Fruit fly (Drosophila melanogaster) whole organism, prepupa: ENCODE measurements around the gene Ser.

Experiments used
- Blimp-1 ChIP-seq: fragments of 200-800 bp; sonication (Bioruptor generic); optimal IDR thresholded peaks from 3 replicates; lab custom pipeline; 2017; ENCODE audit warnings: missing biosample characterization, missing genetic modification characterization, mild to moderate bottlenecking, moderate library complexity, missing genetic modification reagents
- CG10631 ChIP-seq: fragments of 200-800 bp; sonication (Bioruptor generic); optimal IDR thresholded peaks from 2 replicates; lab custom pipeline; 2016; ENCODE audit warnings: missing biosample characterization, missing genetic modification characterization
- CG11294 ChIP-seq: fragments of 200-800 bp; sonication (Bioruptor generic); IDR thresholded peaks from 2 replicates; pipeline ENCODE4 v1.3.6; 2022; ENCODE audit warnings: missing biosample characterization, missing genetic modification characterization
- CG11762 ChIP-seq: fragments of 200-800 bp; sonication (Bioruptor generic); optimal IDR thresholded peaks from 3 replicates; lab custom pipeline; 2016; ENCODE audit warnings: missing biosample characterization, missing genetic modification characterization; ENCODE audit not compliant: insufficient read depth
- CG11902 ChIP-seq: fragments of 200-800 bp; sonication (Bioruptor generic); optimal IDR thresholded peaks from 3 replicates; lab custom pipeline; 2016; ENCODE audit warnings: missing biosample characterization, missing genetic modification characterization
- CG15336 ChIP-seq: fragments of 200-800 bp; sonication (Bioruptor generic); IDR thresholded peaks from 2 replicates; pipeline ENCODE4 v1.3.6; 2022; ENCODE audit warnings: missing biosample characterization, missing genetic modification characterization
- CG1621 ChIP-seq: fragments of 200-800 bp; sonication (Bioruptor generic); optimal IDR thresholded peaks from 3 replicates; lab custom pipeline; 2018; ENCODE audit warnings: missing biosample characterization, mild to moderate bottlenecking, missing genetic modification characterization
- CG16779 ChIP-seq: fragments of 200-800 bp; sonication (Bioruptor generic); optimal IDR thresholded peaks from 3 replicates; lab custom pipeline; 2017; ENCODE audit warnings: missing biosample characterization, mild to moderate bottlenecking, missing genetic modification characterization
- CG3032 ChIP-seq: fragments of 200-800 bp; optimal IDR thresholded peaks from 2 replicates; lab custom pipeline; 2019; ENCODE audit warnings: missing biosample characterization, mild to moderate bottlenecking, missing genetic modification characterization, moderate library complexity
- CG31627 ChIP-seq: fragments of 200-800 bp; sonication (Bioruptor generic); optimal IDR thresholded peaks from 3 replicates; lab custom pipeline; 2016; ENCODE audit warnings: missing biosample characterization, missing genetic modification characterization
- CG32006 ChIP-seq: fragments of 200-800 bp; sonication (Bioruptor generic); optimal IDR thresholded peaks from 3 replicates; lab custom pipeline; 2017; ENCODE audit warnings: missing biosample characterization, mild to moderate bottlenecking, missing genetic modification characterization
- CG34406 ChIP-seq: fragments of 200-800 bp; sonication (Bioruptor generic); optimal IDR thresholded peaks from 3 replicates; lab custom pipeline; 2016; ENCODE audit warnings: missing biosample characterization, missing genetic modification characterization
- CG6163 ChIP-seq: fragments of 200-800 bp; sonication (Bioruptor generic); IDR thresholded peaks from 3 replicates; pipeline ENCODE4 v1.3.6; 2022; ENCODE audit warnings: missing biosample characterization, missing genetic modification characterization
- CG6276 ChIP-seq: fragments of 200-800 bp; sonication (Bioruptor generic); optimal IDR thresholded peaks from 2 replicates; lab custom pipeline; 2017; ENCODE audit warnings: missing biosample characterization, mild to moderate bottlenecking, missing genetic modification characterization
- CG6792 ChIP-seq: fragments of 200-800 bp; sonication (Bioruptor generic); optimal IDR thresholded peaks from 3 replicates; lab custom pipeline; 2016; ENCODE audit warnings: missing biosample characterization, missing genetic modification characterization
- CG6808 ChIP-seq: fragments of 200-800 bp; sonication (Bioruptor generic); optimal IDR thresholded peaks from 3 replicates; lab custom pipeline; 2017; ENCODE audit warnings: missing biosample characterization, missing genetic modification characterization, mild to moderate bottlenecking, moderate library complexity, missing genetic modification reagents
- CG6854 ChIP-seq: fragments of 200-800 bp; sonication (Bioruptor generic); optimal IDR thresholded peaks from 2 replicates; lab custom pipeline; 2017; ENCODE audit warnings: missing biosample characterization, mild to moderate bottlenecking, missing genetic modification characterization
- CG7368 ChIP-seq: fragments of 200-800 bp; sonication (Bioruptor generic); optimal IDR thresholded peaks from 3 replicates; lab custom pipeline; 2016; ENCODE audit warnings: missing biosample characterization, missing genetic modification characterization
- CG8319 ChIP-seq: fragments of 200-800 bp; sonication (Bioruptor generic); optimal IDR thresholded peaks from 3 replicates; lab custom pipeline; 2016; ENCODE audit warnings: missing biosample characterization, missing genetic modification characterization
- CG8632 ChIP-seq: fragments of 200-800 bp; sonication (Bioruptor generic); optimal IDR thresholded peaks from 3 replicates; lab custom pipeline; 2016; ENCODE audit warnings: missing biosample characterization, missing genetic modification characterization
- Eip75B ChIP-seq: fragments of 200-800 bp; sonication (Bioruptor generic); optimal IDR thresholded peaks from 3 replicates; lab custom pipeline; 2016; ENCODE audit warnings: missing biosample characterization, missing genetic modification characterization
- Eip78C ChIP-seq: fragments of 200-800 bp; sonication (Bioruptor generic); peaks from one replicate; lab custom pipeline; 2016; ENCODE audit warnings: missing biosample characterization, missing genetic modification characterization
- Ets21C ChIP-seq: fragments of 200-800 bp; sonication (Bioruptor generic); optimal IDR thresholded peaks from 3 replicates; lab custom pipeline; 2016; ENCODE audit warnings: missing biosample characterization, missing genetic modification characterization
- Ets96B ChIP-seq: fragments of 200-800 bp; optimal IDR thresholded peaks from 2 replicates; lab custom pipeline; 2019; ENCODE audit warnings: missing biosample characterization, mild to moderate bottlenecking, missing genetic modification characterization, moderate library complexity
- Gug ChIP-seq: fragments of 200-800 bp; sonication (Bioruptor generic); IDR thresholded peaks from 2 replicates; pipeline ENCODE4 v1.3.6; 2022; ENCODE audit warnings: missing biosample characterization, missing genetic modification characterization
- Hr38 ChIP-seq: sonication (Bioruptor generic); optimal IDR thresholded peaks from 2 replicates; lab custom pipeline; 2016; ENCODE audit warnings: missing biosample characterization, missing genetic modification characterization
- Hr4 ChIP-seq: fragments of 200-800 bp; sonication (Bioruptor generic); optimal IDR thresholded peaks from 3 replicates; lab custom pipeline; 2016; ENCODE audit warnings: missing biosample characterization, missing genetic modification characterization
- Met ChIP-seq: fragments of 200-800 bp; sonication (Bioruptor generic); optimal IDR thresholded peaks from 3 replicates; lab custom pipeline; 2016; ENCODE audit warnings: missing biosample characterization, missing genetic modification characterization
- OdsH ChIP-seq: fragments of 200-800 bp; sonication (Bioruptor generic); optimal IDR thresholded peaks from 3 replicates; lab custom pipeline; 2016; ENCODE audit warnings: missing biosample characterization, missing genetic modification characterization
- Smox ChIP-seq: fragments of 200-800 bp; sonication (Bioruptor generic); optimal IDR thresholded peaks from 3 replicates; lab custom pipeline; 2016; ENCODE audit warnings: missing biosample characterization, missing genetic modification characterization
- Sox14 ChIP-seq: fragments of 200-800 bp; sonication (Bioruptor generic); optimal IDR thresholded peaks from 3 replicates; lab custom pipeline; 2016; ENCODE audit warnings: missing biosample characterization, missing genetic modification characterization
- Sox15 ChIP-seq: fragments of 200-800 bp; sonication (Bioruptor generic); optimal IDR thresholded peaks from 3 replicates; lab custom pipeline; 2016; ENCODE audit warnings: missing biosample characterization, missing genetic modification characterization
- acj6 ChIP-seq: fragments of 200-800 bp; sonication (Bioruptor generic); optimal IDR thresholded peaks from 3 replicates; lab custom pipeline; 2016; ENCODE audit warnings: missing biosample characterization, missing genetic modification characterization
- cyc ChIP-seq: fragments of 200-800 bp; sonication (Bioruptor generic); optimal IDR thresholded peaks from 3 replicates; lab custom pipeline; 2016; ENCODE audit warnings: missing biosample characterization, missing genetic modification characterization
- dac ChIP-seq: fragments of 200-800 bp; sonication (Bioruptor generic); optimal IDR thresholded peaks from 2 replicates; lab custom pipeline; 2017; ENCODE audit warnings: missing biosample characterization, mild to moderate bottlenecking, missing genetic modification characterization
- dsx ChIP-seq: fragments of 200-800 bp; optimal IDR thresholded peaks from 3 replicates; lab custom pipeline; 2019; ENCODE audit warnings: missing biosample characterization, mild to moderate bottlenecking, missing genetic modification characterization, moderate library complexity; ENCODE audit not compliant: poor library complexity, severe bottlenecking
- esn ChIP-seq: fragments of 200-800 bp; sonication (Bioruptor generic); optimal IDR thresholded peaks from 2 replicates; lab custom pipeline; 2016; ENCODE audit warnings: missing biosample characterization, mild to moderate bottlenecking, missing genetic modification characterization, moderate library complexity
- fd85E ChIP-seq: fragments of 200-800 bp; sonication (Bioruptor generic); optimal IDR thresholded peaks from 3 replicates; lab custom pipeline; 2016; ENCODE audit warnings: missing biosample characterization, missing genetic modification characterization
- lz ChIP-seq: fragments of 200-800 bp; sonication (Bioruptor generic); optimal IDR thresholded peaks from 3 replicates; lab custom pipeline; 2016; ENCODE audit warnings: missing biosample characterization, missing genetic modification characterization
- net ChIP-seq: fragments of 200-800 bp; sonication (Bioruptor generic); optimal IDR thresholded peaks from 3 replicates; lab custom pipeline; 2016; ENCODE audit warnings: missing biosample characterization, missing genetic modification characterization
- salr ChIP-seq, 2 experiments: fragments of 200-800 bp; sonication (Bioruptor generic); optimal IDR thresholded peaks; 3 replicates each; lab custom pipeline; 2016 to 2018; ENCODE audit warnings: missing biosample characterization in 2 of 2, missing genetic modification characterization in 2 of 2, mild to moderate bottlenecking in 1 of 2
- spab ChIP-seq: fragments of 200-800 bp; sonication (Bioruptor generic); optimal IDR thresholded peaks from 2 replicates; lab custom pipeline; 2017; ENCODE audit warnings: missing biosample characterization, mild to moderate bottlenecking, missing genetic modification characterization, missing genetic modification reagents
- ss ChIP-seq, 2 experiments: fragments of 200-800 bp; sonication (Bioruptor generic); optimal IDR thresholded peaks; 2 replicates in 1 of 2; 3 replicates in 1 of 2; lab custom pipeline; 2017 to 2018; ENCODE audit warnings: mild to moderate bottlenecking in 2 of 2, missing biosample characterization in 2 of 2, missing genetic modification characterization in 2 of 2, moderate library complexity in 1 of 2
- svp ChIP-seq: fragments of 200-800 bp; sonication (Bioruptor generic); peaks from one replicate; lab custom pipeline; 2016; ENCODE audit warnings: missing biosample characterization, missing genetic modification characterization
- topi ChIP-seq: fragments of 200-800 bp; sonication (Bioruptor generic); optimal IDR thresholded peaks from 3 replicates; lab custom pipeline; 2016; ENCODE audit warnings: missing biosample characterization, missing genetic modification characterization
- vri ChIP-seq: fragments of 200-800 bp; sonication (Bioruptor generic); optimal IDR thresholded peaks from 3 replicates; lab custom pipeline; 2016; ENCODE audit warnings: missing biosample characterization, mild to moderate bottlenecking, missing genetic modification characterization

Gene Ser

dm6 chr3R:27224727-27225126 lies 30.7 kb upstream of the Ser start (continued):
- TF ChIP-seq lz (peak; percentile 59), CG6854 (GFP tag; lab: Kevin White, UChicago) (no peak), CG11762 (GFP tag; lab: Kevin White, UChicago) (peak; percentile 29), net (GFP tag; lab: Kevin White, UChicago) (peak; percentile 59), CG11902 (GFP tag; lab: Kevin White, UChicago) (peak; percentile 66), CG10631 (GFP tag; lab: Kevin White, UChicago) (peak; percentile 65), CG6163 (GFP tag; lab: Robert Waterston, UW) (peak; percentile 87), Eip75B (peak; percentile 70), CG31627 (GFP tag; lab: Kevin White, UChicago) (peak; percentile 61), CG8319 (GFP tag; lab: Kevin White, UChicago) (peak; percentile 58), acj6 (peak; percentile 66), ss (GFP tag; optimal IDR thresholded peaks at IDR 0.05; lab: Kevin White, UChicago) (peak; percentile 37 to 69), Gug (GFP tag; lab: Robert Waterston, UW) (0 out of 2 replicates have a peak, but pooled peaks have one; percentile 36), salr (GFP tag; optimal IDR thresholded peaks at IDR 0.05; lab: Kevin White, UChicago) (peak; percentile 42 to 46), cyc (GFP tag; lab: Kevin White, UChicago) (peak; percentile 64), CG6792 (GFP tag; lab: Kevin White, UChicago) (peak; percentile 67), Ets96B (tag; lab: Kevin White, UChicago) (peak; percentile 69)

- no peak for TF ChIP-seq dac (GFP tag; lab: Kevin White, UChicago)
- TF ChIP-seq CG11294 = no peak
- no peak for TF ChIP-seq Gug (GFP tag; lab: Robert Waterston, UW)
- no peak for TF ChIP-seq Hr4 (GFP tag; lab: Kevin White, UChicago)
- TF ChIP-seq CG11902 (GFP tag; lab: Kevin White, UChicago) = no peak
- TF ChIP-seq vri (GFP tag; lab: Kevin White, UChicago) = no peak
- TF ChIP-seq CG7368 = no peak
- no peak for TF ChIP-seq CG6808 (GFP tag; lab: Kevin White, UChicago)
- no peak for TF ChIP-seq net (GFP tag; lab: Kevin White, UChicago)
- no peak for TF ChIP-seq fd85E (GFP tag; lab: Kevin White, UChicago)
- TF ChIP-seq spab (GFP tag; lab: Kevin White, UChicago) = no peak
- TF ChIP-seq Sox14 (GFP tag; lab: Kevin White, UChicago) = no peak
Measured at dm6 chr3R:27223012-27223411, 28.9 kb upstream of the Ser start.

dm6 chr3R:27222013-27222673 lies 28.1 kb upstream of the Ser start:
- peak; percentile 16 for TF ChIP-seq OdsH (GFP tag; lab: Kevin White, UChicago)
- TF ChIP-seq CG16779 = no peak
- TF ChIP-seq CG31627 (GFP tag; lab: Kevin White, UChicago) = peak; percentile 25
- TF ChIP-seq CG15336 (GFP tag; lab: Robert Waterston, UW) = no peak
- peak; percentile 46 for TF ChIP-seq CG34406 (GFP tag; lab: Kevin White, UChicago)
- no peak for TF ChIP-seq net (GFP tag; lab: Kevin White, UChicago)
- TF ChIP-seq Hr38 (GFP tag; lab: Kevin White, UChicago) = no peak
- no peak for TF ChIP-seq CG11294
- TF ChIP-seq Ets21C (GFP tag; lab: Kevin White, UChicago) = no peak
- TF ChIP-seq CG11902 (GFP tag; lab: Kevin White, UChicago) = peak; percentile 31
- no peak for TF ChIP-seq Sox14 (GFP tag; lab: Kevin White, UChicago)
- TF ChIP-seq Met (GFP tag; lab: Kevin White, UChicago) = peak; percentile 42
- peak; percentile 98 for TF ChIP-seq dsx (GFP tag; lab: Kevin White, UChicago)
- TF ChIP-seq CG11762 (GFP tag; lab: Kevin White, UChicago) = no peak
- no peak for TF ChIP-seq CG1621 (tag; lab: Kevin White, UChicago)
- TF ChIP-seq CG6276 (GFP tag; lab: Kevin White, UChicago) = no peak
- TF ChIP-seq cyc (GFP tag; lab: Kevin White, UChicago) = peak; percentile 36
- TF ChIP-seq Blimp-1 (GFP tag; lab: Kevin White, UChicago) = peak; percentile 73
- peak; percentile 48 for TF ChIP-seq svp (GFP tag; lab: Kevin White, UChicago)
- peak; percentile 16 for TF ChIP-seq Smox (GFP tag; lab: Kevin White, UChicago)
- TF ChIP-seq topi (GFP tag; lab: Kevin White, UChicago) = peak; percentile 37
- TF ChIP-seq esn = peak; percentile 32
- TF ChIP-seq Eip78C (GFP tag; lab: Kevin White, UChicago) = peak; percentile 85
- peak; percentile 66 for TF ChIP-seq CG3032
- peak; percentile 7 for TF ChIP-seq CG32006
- no peak for TF ChIP-seq Sox15 (GFP tag; lab: Kevin White, UChicago)
- TF ChIP-seq CG8632 (GFP tag; lab: Kevin White, UChicago) = peak; percentile 40
- peak in 1 of 2 experiments; percentile 37 for TF ChIP-seq ss (GFP tag; optimal IDR thresholded peaks at IDR 0.05; lab: Kevin White, UChicago)
- TF ChIP-seq Eip75B = peak; percentile 45
